Worm (Caenorhabditis elegans) whole organism, young adult: Measurements from ENCODE around the gene T19D7.7.

Experiments used
- B0035.1 ChIP-seq: sonication (generic microtip); optimal IDR thresholded peaks from 2 replicates; lab custom pipeline; 2016; ENCODE audit warnings: missing genetic modification characterization, mild to moderate bottlenecking, missing compliant biosample characterization, missing genotype, missing genetic modification reagents
- B0261.1 ChIP-seq: sonication (generic microtip); optimal IDR thresholded peaks from 2 replicates; lab custom pipeline; 2016; ENCODE audit warnings: mild to moderate bottlenecking, missing genetic modification characterization, moderate library complexity, missing compliant biosample characterization
- F23B12.7 ChIP-seq: sonication (generic microtip); optimal IDR thresholded peaks from 2 replicates; lab custom pipeline; 2017; ENCODE audit warnings: missing genetic modification characterization, mild to moderate bottlenecking, missing compliant biosample characterization, antibody characterized with exemption, moderate library complexity; ENCODE audit not compliant: insufficient read depth
- F33H1.4 ChIP-seq: fragments of 200-800 bp; sonication (Bioruptor generic); IDR thresholded peaks from 2 replicates; pipeline ENCODE4 v1.3.6; 2022; ENCODE audit warnings: missing genetic modification reagents, missing genetic modification characterization, missing compliant biosample characterization
- K11D2.4 ChIP-seq: fragments of 200-800 bp; sonication (Bioruptor generic); IDR thresholded peaks from 2 replicates; pipeline ENCODE4 v1.3.6; 2022; ENCODE audit warnings: missing genetic modification reagents, missing genetic modification characterization, missing compliant biosample characterization
- T07F8.4 ChIP-seq: sonication (generic microtip); optimal IDR thresholded peaks from 2 replicates; lab custom pipeline; 2016; ENCODE audit warnings: mild to moderate bottlenecking, missing genetic modification characterization, moderate library complexity, missing compliant biosample characterization
- Y79H2A.3 ChIP-seq: fragments of 200-800 bp; sonication (Bioruptor generic); conservative IDR thresholded peaks from 2 replicates; pipeline ENCODE4 v1.3.6; 2022; ENCODE audit warnings: missing genetic modification reagents, missing genetic modification characterization, missing compliant biosample characterization
- Y95B8A.8 ChIP-seq: fragments of 200-800 bp; sonication (Bioruptor generic); IDR thresholded peaks from 2 replicates; pipeline ENCODE4 v1.3.6; 2022; ENCODE audit warnings: missing genetic modification reagents, missing genetic modification characterization, missing compliant biosample characterization
- aptf-2 ChIP-seq: fragments of 200-800 bp; sonication (Bioruptor generic); conservative IDR thresholded peaks from 2 replicates; pipeline ENCODE4 v1.3.6; 2022; ENCODE audit warnings: missing genetic modification reagents, missing genetic modification characterization, missing compliant biosample characterization
- athp-1 ChIP-seq: sonication (generic microtip); optimal IDR thresholded peaks from 2 replicates; lab custom pipeline; 2017; ENCODE audit warnings: mild to moderate bottlenecking, missing genetic modification characterization, missing compliant biosample characterization
- bed-1 ChIP-seq: fragments of 200-800 bp; sonication (Bioruptor generic); IDR thresholded peaks from 2 replicates; pipeline ENCODE4 v1.3.6; 2022; ENCODE audit warnings: missing genetic modification reagents, missing genetic modification characterization, missing compliant biosample characterization
- chd-7 ChIP-seq: sonication (generic microtip); optimal IDR thresholded peaks from 2 replicates; lab custom pipeline; 2016; ENCODE audit warnings: mild to moderate bottlenecking, missing genetic modification characterization, moderate library complexity, missing compliant biosample characterization
- egl-18 ChIP-seq: fragments of 200-800 bp; sonication (Bioruptor generic); IDR thresholded peaks from 2 replicates; pipeline ENCODE4 v1.3.6; 2022; ENCODE audit warnings: missing genetic modification reagents, missing genetic modification characterization, missing compliant biosample characterization
- him-1 ChIP-seq: sonication (generic microtip); optimal IDR thresholded peaks from 2 replicates; lab custom pipeline; 2016; ENCODE audit warnings: missing genotype, missing genetic modification reagents, missing genetic modification characterization, missing compliant biosample characterization
- hlh-26 ChIP-seq: fragments of 200-800 bp; sonication (Bioruptor generic); conservative IDR thresholded peaks from 2 replicates; pipeline ENCODE4 v1.3.6; 2022; ENCODE audit warnings: missing genetic modification reagents, missing genetic modification characterization, missing compliant biosample characterization
- hmg-20 ChIP-seq: fragments of 200-800 bp; sonication (Bioruptor generic); IDR thresholded peaks from 2 replicates; pipeline ENCODE4 v1.3.6; 2022; ENCODE audit warnings: missing genetic modification reagents, missing genetic modification characterization, missing compliant biosample characterization
- hrde-1 ChIP-seq: sonication (generic microtip); optimal IDR thresholded peaks from 2 replicates; lab custom pipeline; 2016; ENCODE audit warnings: missing genetic modification characterization, mild to moderate bottlenecking, missing compliant biosample characterization, moderate library complexity, missing genotype, missing genetic modification reagents, borderline replicate concordance
- hsf-1 ChIP-seq: fragments of 200-800 bp; sonication (Bioruptor generic); IDR thresholded peaks from 2 replicates; pipeline ENCODE4 v1.3.6; 2022; ENCODE audit warnings: missing genetic modification reagents, missing genetic modification characterization, missing compliant biosample characterization
- lag-1 ChIP-seq: fragments of 200-800 bp; sonication (Bioruptor generic); IDR thresholded peaks from 2 replicates; pipeline ENCODE4 v1.3.6; 2022; ENCODE audit warnings: missing genetic modification reagents, missing genetic modification characterization, missing compliant biosample characterization
- lin-26 ChIP-seq: fragments of 200-800 bp; sonication (Bioruptor generic); IDR thresholded peaks from 2 replicates; pipeline ENCODE4 v1.3.6; 2022; ENCODE audit warnings: missing genetic modification reagents, missing genetic modification characterization, missing compliant biosample characterization
- lsl-1 ChIP-seq: fragments of 200-800 bp; sonication (Bioruptor generic); optimal IDR thresholded peaks from 2 replicates; lab custom pipeline; 2018; ENCODE audit warnings: mild to moderate bottlenecking, missing genetic modification characterization, moderate library complexity, missing compliant biosample characterization
- lsy-27 ChIP-seq: sonication (generic microtip); optimal IDR thresholded peaks from 2 replicates; lab custom pipeline; 2017; ENCODE audit warnings: missing genetic modification characterization, mild to moderate bottlenecking, missing compliant biosample characterization, antibody characterized with exemption, missing genotype, borderline replicate concordance; ENCODE audit not compliant: insufficient read depth
- madf-6 ChIP-seq: fragments of 200-800 bp; sonication (Bioruptor generic); IDR thresholded peaks from 2 replicates; pipeline ENCODE4 v1.3.6; 2022; ENCODE audit warnings: missing genetic modification reagents, missing genetic modification characterization, missing compliant biosample characterization
- mes-4 ChIP-seq: sonication (generic microtip); optimal IDR thresholded peaks from 2 replicates; lab custom pipeline; 2016; ENCODE audit warnings: missing genotype, missing genetic modification characterization, missing compliant biosample characterization
- nfya-1 ChIP-seq: sonication (generic microtip); optimal IDR thresholded peaks from 2 replicates; lab custom pipeline; 2017; ENCODE audit warnings: antibody characterized with exemption, missing compliant biosample characterization, missing genetic modification characterization, borderline replicate concordance; ENCODE audit not compliant: insufficient read depth
- nfya-2 ChIP-seq: fragments of 200-800 bp; sonication (Bioruptor generic); IDR thresholded peaks from 2 replicates; pipeline ENCODE4 v1.3.6; 2022; ENCODE audit warnings: missing genetic modification reagents, missing genetic modification characterization, missing compliant biosample characterization
- nhr-27 ChIP-seq: fragments of 200-800 bp; sonication (Bioruptor generic); optimal IDR thresholded peaks from 2 replicates; lab custom pipeline; 2018; ENCODE audit warnings: mild to moderate bottlenecking, missing genetic modification characterization, moderate library complexity, missing compliant biosample characterization
- nhr-90 ChIP-seq: sonication (generic microtip); optimal IDR thresholded peaks from 2 replicates; lab custom pipeline; 2016; ENCODE audit warnings: missing genotype, mild to moderate bottlenecking, missing genetic modification characterization, missing compliant biosample characterization
- pha-4 ChIP-seq: fragments of 150-350 bp; sonication (generic microtip); optimal IDR thresholded peaks from 2 replicates; lab custom pipeline; 2014; ENCODE audit warnings: missing biosample characterization, missing genetic modification reagents, missing genetic modification characterization
- rcor-1 ChIP-seq: fragments of 200-800 bp; sonication (Bioruptor generic); IDR thresholded peaks from 2 replicates; pipeline ENCODE4 v1.3.6; 2022; ENCODE audit warnings: missing genetic modification reagents, missing genetic modification characterization, missing compliant biosample characterization
- sea-2 ChIP-seq: fragments of 200-800 bp; sonication (Bioruptor generic); IDR thresholded peaks from 2 replicates; pipeline ENCODE4 v1.3.6; 2022; ENCODE audit warnings: missing genetic modification characterization, missing compliant biosample characterization
- snpc-3.4 ChIP-seq: sonication (generic microtip); optimal IDR thresholded peaks from 2 replicates; lab custom pipeline; 2017; ENCODE audit warnings: missing genetic modification characterization, mild to moderate bottlenecking, missing compliant biosample characterization, antibody characterized with exemption, moderate library complexity, missing genotype, missing genetic modification reagents
- somi-1 ChIP-seq: fragments of 200-800 bp; sonication (Bioruptor generic); optimal IDR thresholded peaks from 2 replicates; lab custom pipeline; 2018; ENCODE audit warnings: mild to moderate bottlenecking, missing genetic modification characterization, missing compliant biosample characterization
- sptf-2 ChIP-seq: fragments of 200-800 bp; sonication (Bioruptor generic); optimal IDR thresholded peaks from 2 replicates; lab custom pipeline; 2018; ENCODE audit warnings: mild to moderate bottlenecking, missing genetic modification characterization, missing compliant biosample characterization
- tbx-9 ChIP-seq: sonication (generic microtip); optimal IDR thresholded peaks from 2 replicates; lab custom pipeline; 2016; ENCODE audit warnings: borderline replicate concordance, missing genetic modification characterization, inconsistent platforms, missing compliant biosample characterization
- ztf-22 ChIP-seq: fragments of 200-800 bp; sonication (Bioruptor generic); optimal IDR thresholded peaks from 2 replicates; lab custom pipeline; 2018; ENCODE audit warnings: mild to moderate bottlenecking, missing genetic modification characterization, moderate library complexity, missing compliant biosample characterization
- ztf-25 ChIP-seq: fragments of 200-800 bp; sonication (Bioruptor generic); IDR thresholded peaks from 2 replicates; pipeline ENCODE4 v1.3.6; 2022; ENCODE audit warnings: missing genetic modification reagents, missing genetic modification characterization, missing compliant biosample characterization

The T19D7.7 gene

DNA sequence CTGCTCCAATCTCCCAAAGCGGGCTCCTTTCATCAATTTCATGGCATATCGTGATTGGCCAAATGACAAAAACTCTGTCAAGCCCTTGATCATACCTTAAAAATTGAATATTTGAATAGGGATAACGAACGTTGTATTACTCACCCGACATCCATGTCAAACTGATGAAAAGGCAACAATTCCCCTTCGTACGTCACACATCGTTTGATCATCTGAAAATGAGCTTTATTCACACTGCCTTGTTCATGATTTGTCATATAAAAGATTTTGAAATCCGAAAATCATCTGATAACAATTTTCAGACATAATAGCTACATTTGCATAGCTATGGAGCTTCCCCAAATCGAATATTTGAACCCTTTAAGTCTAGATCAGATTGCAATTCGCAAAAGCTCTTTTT is 25.7 kb upstream of the T19D7.7 start, which contains the start of gene M02A10.1:
Gene M02A10.1 (plus strand): TSS at position 301 of the 400 bp plus-strand sequence.
- TF ChIP-seq hmg-20 (GFP tag; lab: Robert Waterston, UW): no peak

DNA sequence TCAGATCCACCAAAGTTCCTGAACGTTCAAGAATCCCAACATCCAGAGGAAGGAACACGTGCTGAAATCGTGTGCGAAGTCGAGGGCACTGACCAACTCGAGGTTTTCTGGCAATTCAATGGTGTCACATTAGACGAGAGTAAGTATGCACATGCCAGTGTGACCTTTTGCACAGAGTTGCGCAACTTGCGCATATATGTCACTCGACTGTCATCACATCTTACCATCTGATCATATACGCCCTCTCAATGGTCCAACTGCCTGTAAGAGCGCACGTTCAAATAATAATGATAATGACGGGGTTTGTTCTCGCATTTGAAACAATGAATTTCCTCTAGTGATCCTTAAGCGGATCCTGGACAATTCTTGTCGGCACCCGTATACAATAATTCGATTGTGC is 15.4 kb upstream of the T19D7.7 start:
- TF ChIP-seq lag-1 (GFP tag; lab: Robert Waterston, UW) (no peak), T07F8.4 (tag; lab: Kevin White, UChicago) (no peak), nfya-1 (no peak), him-1 (no peak), lsl-1 (no peak), B0035.1 (tag; lab: Kevin White, UChicago) (no peak), egl-18 (GFP tag; lab: Robert Waterston, UW) (no peak), aptf-2 (GFP tag; lab: Robert Waterston, UW) (no peak), Y95B8A.8 (GFP tag; lab: Robert Waterston, UW) (no peak), tbx-9 (tag; lab: Kevin White, UChicago) (no peak), lin-26 (GFP tag; lab: Robert Waterston, UW) (no peak), sptf-2 (GFP tag; lab: Kevin White, UChicago) (no peak), F33H1.4 (no peak), chd-7 (no peak), nhr-27 (tag; lab: Kevin White, UChicago) (no peak), rcor-1 (GFP tag; lab: Robert Waterston, UW) (no peak), ztf-22 (GFP tag; lab: Kevin White, UChicago) (no peak), B0261.1 (tag; lab: Kevin White, UChicago) (no peak), nhr-90 (tag; lab: Kevin White, UChicago) (no peak), madf-6 (GFP tag; lab: Robert Waterston, UW) (no peak)

DNA sequence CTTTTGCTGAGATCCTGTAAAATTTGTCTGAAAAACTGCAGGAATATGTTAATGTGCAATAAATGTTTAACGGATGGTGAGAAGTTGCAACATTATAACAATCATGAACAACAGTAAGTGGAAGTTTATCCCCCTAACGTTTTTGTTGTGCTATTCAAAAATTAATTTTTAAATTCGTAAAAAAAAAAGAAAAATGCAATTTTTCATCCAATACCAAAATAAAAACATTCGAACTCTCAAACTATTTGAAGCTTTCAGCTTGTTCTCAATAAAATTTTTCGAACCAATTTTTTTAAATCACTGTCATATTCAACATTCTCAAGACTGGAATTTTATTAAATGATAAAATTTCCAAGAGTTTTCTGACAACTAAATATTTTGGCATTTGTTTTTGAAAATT is 10.8 kb upstream of the T19D7.7 start, which contains the start of gene ncam-1:
Gene ncam-1 (plus strand): TSS at position 301 of the 400 bp plus-strand sequence.
- TF ChIP-seq pha-4 (tag; lab: Kevin White, UChicago) (no peak), F23B12.7 (tag; lab: Kevin White, UChicago) (no peak), K11D2.4 (GFP tag; lab: Robert Waterston, UW) (no peak), lsl-1 (no peak), athp-1 (tag; lab: Kevin White, UChicago) (no peak), sea-2 (no peak), mes-4 (tag; lab: Kevin White, UChicago) (no peak), Y79H2A.3 (no peak), hmg-20 (GFP tag; lab: Robert Waterston, UW) (no peak)
- TF ChIP-seq, all 124 proteins: peak for 0

DNA sequence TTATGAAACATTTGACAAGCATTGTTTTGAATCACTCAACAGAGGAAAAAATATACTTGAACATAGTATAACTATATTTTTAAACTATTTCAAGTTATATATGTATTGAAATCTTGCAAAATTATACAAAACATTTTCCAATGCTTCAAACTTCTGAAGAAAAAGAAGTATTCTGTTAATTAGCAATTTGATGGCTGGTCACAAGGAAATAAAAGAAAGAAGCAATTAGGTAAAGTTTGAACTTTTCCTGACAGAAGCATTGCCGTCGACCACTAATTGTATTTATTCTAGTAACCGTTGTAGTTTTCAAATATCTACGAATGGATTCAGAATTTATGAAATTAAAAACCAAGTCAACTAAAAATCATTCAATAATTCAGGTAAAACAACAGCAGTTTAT is 7.8 kb upstream of the T19D7.7 start:
- TF ChIP-seq hsf-1 (GFP tag; lab: Robert Waterston, UW) (no peak), bed-1 (GFP tag; lab: Robert Waterston, UW) (no peak), nfya-2 (GFP tag; lab: Robert Waterston, UW) (no peak), hrde-1 (no peak), hlh-26 (GFP tag; lab: Robert Waterston, UW) (no peak), somi-1 (GFP tag; lab: Kevin White, UChicago) (no peak), lsy-27 (tag; lab: Kevin White, UChicago) (no peak), ztf-25 (GFP tag; lab: Robert Waterston, UW) (no peak), snpc-3.4 (no peak)
